Fruit fly (Drosophila melanogaster) whole organism, embryonic: ENCODE measurements around the gene CG17470.

Experiments used
- Awh ChIP-seq: fragments of 200-800 bp; sonication (Bioruptor generic); IDR thresholded peaks from 2 replicates; pipeline ENCODE4, ENCODE4 v1.3.6; 2022; ENCODE audit warnings: missing biosample characterization, missing genetic modification characterization
- CG11093 ChIP-seq: fragments of 200-800 bp; sonication (Bioruptor generic); IDR thresholded peaks from 3 replicates; pipeline ENCODE4 v1.3.6; 2022; ENCODE audit warnings: missing biosample characterization, missing genetic modification characterization
- CG12155 ChIP-seq: fragments of 200-800 bp; sonication (Bioruptor generic); optimal IDR thresholded peaks from 3 replicates; lab custom pipeline; 2016; ENCODE audit warnings: missing biosample characterization, missing genetic modification characterization
- CG1602 ChIP-seq: fragments of 200-800 bp; sonication (Bioruptor generic); optimal IDR thresholded peaks from 3 replicates; lab custom pipeline; 2016; ENCODE audit warnings: missing biosample characterization, missing genetic modification characterization
- CG17568 ChIP-seq: fragments of 200-800 bp; sonication (Bioruptor generic); optimal IDR thresholded peaks from 2 replicates; lab custom pipeline; 2018; ENCODE audit warnings: missing biosample characterization, mild to moderate bottlenecking, missing genetic modification characterization, moderate library complexity
- CG18011 ChIP-seq: fragments of 200-800 bp; sonication (Bioruptor generic); optimal IDR thresholded peaks from 2 replicates; lab custom pipeline; 2017; ENCODE audit warnings: missing biosample characterization, missing genetic modification characterization, mild to moderate bottlenecking, moderate library complexity, missing genotype
- CG18262 ChIP-seq: fragments of 200-800 bp; optimal IDR thresholded peaks from 3 replicates; lab custom pipeline; 2019; ENCODE audit warnings: missing biosample characterization, mild to moderate bottlenecking, missing genetic modification characterization, moderate library complexity
- CG18476 ChIP-seq: fragments of 200-800 bp; sonication (Bioruptor generic); optimal IDR thresholded peaks from 2 replicates; lab custom pipeline; 2016; ENCODE audit warnings: missing biosample characterization, mild to moderate bottlenecking, missing genetic modification characterization
- CG18619 ChIP-seq: fragments of 200-800 bp; sonication (Bioruptor generic); optimal IDR thresholded peaks from 3 replicates; lab custom pipeline; 2017; ENCODE audit warnings: missing biosample characterization, mild to moderate bottlenecking, missing genetic modification characterization
- CG2199 ChIP-seq: fragments of 200-800 bp; sonication (Bioruptor generic); IDR thresholded peaks from 3 replicates; pipeline ENCODE4 v1.3.6; 2022; ENCODE audit warnings: missing biosample characterization, missing genetic modification characterization
- CG3163 ChIP-seq: fragments of 200-800 bp; sonication (Bioruptor generic); optimal IDR thresholded peaks from 3 replicates; lab custom pipeline; 2016; ENCODE audit warnings: missing biosample characterization, missing genetic modification characterization
- CG32767 ChIP-seq: fragments of 200-800 bp; sonication (Bioruptor generic); IDR thresholded peaks from 2 replicates; pipeline ENCODE4 v1.3.6; 2022; ENCODE audit warnings: missing biosample characterization, missing genetic modification characterization
- CG3995 ChIP-seq: fragments of 200-800 bp; sonication (Bioruptor generic); optimal IDR thresholded peaks from 3 replicates; lab custom pipeline; 2016; ENCODE audit warnings: missing biosample characterization, missing genetic modification characterization
- CG6689 ChIP-seq: fragments of 200-800 bp; sonication (Bioruptor generic); IDR thresholded peaks from 2 replicates; pipeline ENCODE4 v1.3.6; 2022; ENCODE audit warnings: missing biosample characterization, missing genetic modification characterization
- CG6813 ChIP-seq: fragments of 200-800 bp; sonication (Bioruptor generic); optimal IDR thresholded peaks from 2 replicates; lab custom pipeline; 2017; ENCODE audit warnings: missing biosample characterization, missing genetic modification characterization, mild to moderate bottlenecking, moderate library complexity, missing genetic modification reagents
- CG6854 ChIP-seq: fragments of 200-800 bp; sonication (Bioruptor generic); optimal IDR thresholded peaks from 3 replicates; lab custom pipeline; 2017; ENCODE audit warnings: missing biosample characterization, mild to moderate bottlenecking, missing genetic modification characterization
- CG7271 ChIP-seq: fragments of 200-800 bp; sonication (Bioruptor generic); optimal IDR thresholded peaks from 2 replicates; lab custom pipeline; 2018; ENCODE audit warnings: missing biosample characterization, mild to moderate bottlenecking, missing genetic modification characterization, moderate library complexity
- CG7786 ChIP-seq: fragments of 200-800 bp; sonication (Bioruptor generic); optimal IDR thresholded peaks from 2 replicates; lab custom pipeline; 2016; ENCODE audit warnings: missing biosample characterization, missing genetic modification characterization
- CTCF ChIP-seq: fragments of 200-800 bp; sonication (Bioruptor generic); optimal IDR thresholded peaks from 2 replicates; lab custom pipeline; 2017; ENCODE audit warnings: missing biosample characterization, mild to moderate bottlenecking, missing genetic modification characterization, moderate library complexity
- Dek ChIP-seq: fragments of 200-800 bp; sonication (Bioruptor generic); optimal IDR thresholded peaks from 3 replicates; lab custom pipeline; 2019; ENCODE audit warnings: missing biosample characterization, mild to moderate bottlenecking, missing genetic modification characterization, moderate library complexity
- Eip74EF ChIP-seq, 2 experiments: fragments of 200-800 bp in 1 of 2; fragments of >200 bp in 1 of 2; sonication (Bioruptor generic) in 1 of 2; optimal IDR thresholded peaks; 2 replicates each; lab custom pipeline; 2017 to 2019; ENCODE audit warnings: missing biosample characterization in 2 of 2, missing genetic modification characterization in 2 of 2, mild to moderate bottlenecking in 1 of 2, moderate library complexity in 1 of 2
- Gsc ChIP-seq: fragments of 200-800 bp; sonication (Bioruptor generic); IDR thresholded peaks from 2 replicates; pipeline ENCODE4 v1.3.6; 2022; ENCODE audit warnings: missing biosample characterization, missing genetic modification characterization
- Hmx ChIP-seq: fragments of 200-800 bp; sonication (Bioruptor generic); optimal IDR thresholded peaks from 2 replicates; lab custom pipeline; 2016; ENCODE audit warnings: missing biosample characterization, missing genetic modification characterization
- Lhr ChIP-seq: fragments of 200-800 bp; sonication (Bioruptor generic); optimal IDR thresholded peaks from 3 replicates; lab custom pipeline; 2017; ENCODE audit warnings: mild to moderate bottlenecking, missing biosample characterization, missing genetic modification reagents, missing genetic modification characterization
- Mad ChIP-seq: fragments of 200-800 bp; sonication (Bioruptor generic); optimal IDR thresholded peaks from 2 replicates; lab custom pipeline; 2016; ENCODE audit warnings: missing biosample characterization, missing genetic modification characterization
- Oaz ChIP-seq: fragments of 200-800 bp; sonication (Bioruptor generic); IDR thresholded peaks from 2 replicates; pipeline ENCODE4 v1.3.6; 2022; ENCODE audit warnings: missing biosample characterization, missing genetic modification characterization
- Rx ChIP-seq: fragments of 200-800 bp; sonication (Bioruptor generic); IDR thresholded peaks from 2 replicates; pipeline ENCODE4 v1.3.6; 2022; ENCODE audit warnings: missing biosample characterization, missing genetic modification characterization
- Spps ChIP-seq: fragments of 200-800 bp; sonication (Bioruptor generic); optimal IDR thresholded peaks from 2 replicates; lab custom pipeline; 2018; ENCODE audit warnings: missing biosample characterization, mild to moderate bottlenecking, missing genetic modification characterization
- Ssrp ChIP-seq: fragments of 200-800 bp; sonication (Bioruptor generic); optimal IDR thresholded peaks from 2 replicates; lab custom pipeline; 2018; ENCODE audit warnings: missing biosample characterization, mild to moderate bottlenecking, missing genetic modification characterization, moderate library complexity
- ara ChIP-seq: fragments of 200-800 bp; sonication (Bioruptor generic); IDR thresholded peaks from 2 replicates; pipeline ENCODE4 v1.3.6; 2022; ENCODE audit warnings: missing biosample characterization, missing genetic modification characterization
- az2 ChIP-seq: fragments of 200-800 bp; sonication (Bioruptor generic); optimal IDR thresholded peaks from 3 replicates; lab custom pipeline; 2016; ENCODE audit warnings: missing biosample characterization, missing genetic modification characterization
- bigmax ChIP-seq: fragments of 200-800 bp; sonication (Bioruptor generic); optimal IDR thresholded peaks from 2 replicates; lab custom pipeline; 2018; ENCODE audit warnings: missing biosample characterization, mild to moderate bottlenecking, missing genetic modification characterization
- bsh ChIP-seq, 2 experiments: fragments of 200-800 bp; sonication (Bioruptor generic); optimal IDR thresholded peaks; 2 replicates each; lab custom pipeline; 2017 to 2018; ENCODE audit warnings: mild to moderate bottlenecking in 2 of 2, missing biosample characterization in 2 of 2, missing genetic modification characterization in 2 of 2, moderate library complexity in 1 of 2
- cato ChIP-seq: fragments of 200-800 bp; sonication (Bioruptor generic); optimal IDR thresholded peaks from 2 replicates; lab custom pipeline; 2016; ENCODE audit warnings: missing biosample characterization, missing genetic modification characterization, borderline replicate concordance
- esg ChIP-seq: fragments of 200-800 bp; sonication (Bioruptor generic); conservative IDR thresholded peaks from 2 replicates; pipeline ENCODE4 v1.3.6; 2022; ENCODE audit warnings: missing biosample characterization, missing genetic modification characterization
- eyg ChIP-seq: fragments of 200-800 bp; sonication (Bioruptor generic); optimal IDR thresholded peaks from 3 replicates; lab custom pipeline; 2016; ENCODE audit warnings: missing biosample characterization, missing genetic modification characterization
- fd102C ChIP-seq: fragments of 200-800 bp; sonication (Bioruptor generic); optimal IDR thresholded peaks from 2 replicates; lab custom pipeline; 2018; ENCODE audit warnings: missing biosample characterization, mild to moderate bottlenecking, missing genetic modification characterization, moderate library complexity
- grau ChIP-seq: fragments of 200-800 bp; optimal IDR thresholded peaks from 3 replicates; lab custom pipeline; 2019; ENCODE audit warnings: missing biosample characterization, mild to moderate bottlenecking, missing genetic modification characterization, moderate library complexity
- gsb ChIP-seq: fragments of 200-800 bp; sonication (Bioruptor generic); IDR thresholded peaks from 2 replicates; pipeline ENCODE4 v1.3.6; 2022; ENCODE audit warnings: missing biosample characterization, missing genetic modification characterization
- lov ChIP-seq, 2 experiments: fragments of 200-800 bp in 1 of 2; fragments of >200 bp in 1 of 2; sonication (Bioruptor generic) in 1 of 2; IDR thresholded peaks in 1 of 2; optimal IDR thresholded peaks in 1 of 2; 2 replicates in 1 of 2; 3 replicates in 1 of 2; pipeline versions ENCODE4 v1.3.6 to Lab custom; 2017 to 2022; ENCODE audit warnings: missing biosample characterization in 1 of 2, missing genetic modification characterization in 1 of 2
- nerfin-2 ChIP-seq: fragments of 200-800 bp; sonication (Bioruptor generic); IDR thresholded peaks from 2 replicates; pipeline ENCODE4 v1.3.6; 2022; ENCODE audit warnings: missing biosample characterization, missing genetic modification characterization; ENCODE audit not compliant: partially characterized antibody
- odd ChIP-seq: fragments of 200-800 bp; sonication (Bioruptor generic); optimal IDR thresholded peaks from 2 replicates; lab custom pipeline; 2017; ENCODE audit warnings: missing biosample characterization, mild to moderate bottlenecking, missing genetic modification characterization
- pb ChIP-seq: fragments of 200-800 bp; sonication (Bioruptor generic); optimal IDR thresholded peaks from 3 replicates; lab custom pipeline; 2016; ENCODE audit warnings: missing biosample characterization, missing genetic modification characterization
- sc ChIP-seq, 3 experiments: fragments of >200 bp in 2 of 3; fragments of 200-800 bp in 1 of 3; sonication (Bioruptor generic) in 1 of 3; optimal IDR thresholded peaks; 2 replicates in 2 of 3; 3 replicates in 1 of 3; lab custom pipeline; 2017; ENCODE audit warnings: mild to moderate bottlenecking in 1 of 3, missing biosample characterization in 1 of 3, missing genetic modification characterization in 1 of 3, missing genetic modification reagents in 1 of 3
- seq ChIP-seq: fragments of 200-800 bp; sonication (Bioruptor generic); IDR thresholded peaks from 2 replicates; pipeline ENCODE4 v1.3.6; 2022; ENCODE audit warnings: missing biosample characterization, missing genetic modification characterization
- sug ChIP-seq: fragments of 200-800 bp; optimal IDR thresholded peaks from 2 replicates; lab custom pipeline; 2019; ENCODE audit warnings: missing biosample characterization, mild to moderate bottlenecking, missing genetic modification characterization, moderate library complexity
- tgo ChIP-seq: fragments of 200-800 bp; sonication (Bioruptor generic); IDR thresholded peaks from 3 replicates; pipeline ENCODE4 v1.3.6; 2022; ENCODE audit warnings: missing biosample characterization, missing genetic modification characterization
- tin ChIP-seq: fragments of 200-800 bp; sonication (Bioruptor generic); optimal IDR thresholded peaks from 3 replicates; lab custom pipeline; 2016; ENCODE audit warnings: missing biosample characterization, missing genetic modification characterization
- tna ChIP-seq: fragments of 200-800 bp; sonication (Bioruptor generic); IDR thresholded peaks from 2 replicates; pipeline ENCODE4 v1.3.6; 2022; ENCODE audit warnings: missing biosample characterization, missing genetic modification characterization; ENCODE audit not compliant: partially characterized antibody
- zen2 ChIP-seq: fragments of 200-800 bp; sonication (Bioruptor generic); IDR thresholded peaks from 3 replicates; pipeline ENCODE4 v1.3.6; 2022; ENCODE audit warnings: missing biosample characterization, missing genetic modification characterization; ENCODE audit not compliant: partially characterized antibody

Gene CG17470

DNA sequence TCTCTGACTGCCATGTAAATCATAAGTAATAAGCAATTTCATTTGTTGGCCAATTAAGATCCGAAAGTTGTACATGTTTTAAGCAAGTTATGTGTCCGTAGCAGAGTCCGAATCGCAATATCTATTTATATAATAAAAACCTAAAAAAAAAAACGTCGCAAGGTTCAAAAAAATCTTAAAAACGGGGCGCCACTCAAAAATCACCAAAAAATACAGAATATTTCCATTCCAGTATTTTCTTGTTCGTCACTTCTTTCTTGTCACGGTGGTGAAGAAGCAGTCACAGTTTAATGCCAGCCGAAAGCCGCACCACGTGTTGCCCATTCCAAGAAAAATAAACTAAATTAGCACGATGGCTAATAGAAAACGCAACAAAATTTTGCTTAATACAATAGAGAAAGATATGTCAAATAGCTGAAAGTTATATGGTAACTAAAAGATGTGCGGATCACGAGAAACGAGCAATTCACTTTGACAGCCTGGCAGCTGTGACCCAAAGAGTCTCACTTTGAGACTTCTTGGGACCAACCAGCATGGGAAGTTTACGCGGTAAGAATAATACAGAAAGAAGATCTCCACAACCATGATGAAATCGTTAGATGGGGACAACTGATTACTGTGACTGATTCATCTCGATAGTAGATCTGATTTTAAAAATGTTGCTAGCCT lies 4.3 kb upstream of the CG17470 start (continued):
- TF ChIP-seq sc (optimal IDR thresholded peaks at IDR 0.05; lab: Kevin White, UChicago) (no peak), sc (GFP tag; optimal IDR thresholded peaks at IDR 0.05; lab: Kevin White, UChicago) (no peak), tgo (GFP tag; lab: Robert Waterston, UW) (no peak), CG18619 (GFP tag; lab: Kevin White, UChicago) (no peak), zen2 (GFP tag; lab: Robert Waterston, UW) (no peak), Ssrp (tag; lab: Kevin White, UChicago) (no peak), CG6854 (GFP tag; lab: Kevin White, UChicago) (no peak), az2 (GFP tag; lab: Kevin White, UChicago) (no peak), CG18011 (GFP tag; lab: Kevin White, UChicago) (no peak), odd (GFP tag; lab: Kevin White, UChicago) (no peak), lov (optimal IDR thresholded peaks at IDR 0.05; lab: Kevin White, UChicago) (no peak), lov (GFP tag; IDR thresholded peaks at IDR 0.05; lab: Robert Waterston, UW) (no peak), CG17568 (no peak), esg (GFP tag; lab: Robert Waterston, UW) (no peak), Mad (GFP tag; lab: Kevin White, UChicago) (no peak), CG3163 (GFP tag; lab: Kevin White, UChicago) (no peak), Gsc (GFP tag; lab: Robert Waterston, UW) (no peak), Oaz (GFP tag; lab: Robert Waterston, UW) (no peak), CG12155 (GFP tag; lab: Kevin White, UChicago) (peak; percentile 14), CG11093 (GFP tag; lab: Robert Waterston, UW) (no peak), CG18476 (GFP tag; lab: Kevin White, UChicago) (no peak), sug (tag; lab: Kevin White, UChicago) (peak; percentile 15), CG2199 (GFP tag; lab: Robert Waterston, UW) (no peak), CG32767 (GFP tag; lab: Robert Waterston, UW) (no peak), nerfin-2 (GFP tag; lab: Robert Waterston, UW) (no peak), ara (GFP tag; lab: Robert Waterston, UW) (no peak), gsb (GFP tag; lab: Robert Waterston, UW) (no peak), CG7786 (no peak), Rx (no peak), CTCF (GFP tag; lab: Kevin White, UChicago) (peak; percentile 53), Dek (tag; lab: Kevin White, UChicago) (no peak), tin (no peak), cato (GFP tag; lab: Kevin White, UChicago) (no peak), CG7271 (tag; lab: Kevin White, UChicago) (no peak), Hmx (GFP tag; lab: Kevin White, UChicago) (no peak), Awh (no peak), Lhr (GFP tag; lab: Kevin White, UChicago) (peak; percentile 30), bigmax (GFP tag; lab: Kevin White, UChicago) (peak; percentile 0), pb (no peak), CG18262 (no peak), CG6689 (GFP tag; lab: Robert Waterston, UW) (no peak), seq (no peak), eyg (GFP tag; lab: Kevin White, UChicago) (no peak), tna (no peak), Eip74EF (GFP tag; optimal IDR thresholded peaks at IDR 0.05; lab: Kevin White, UChicago) (no peak), CG3995 (GFP tag; lab: Kevin White, UChicago) (peak; percentile 99), bsh (GFP tag; optimal IDR thresholded peaks at IDR 0.05; lab: Kevin White, UChicago) (no peak), CG6813 (GFP tag; lab: Kevin White, UChicago) (no peak), fd102C (GFP tag; lab: Kevin White, UChicago) (no peak), grau (tag; lab: Kevin White, UChicago) (peak; percentile 15), Spps (tag; lab: Kevin White, UChicago) (no peak), CG1602 (no peak)
